Worm (Caenorhabditis elegans) whole organism, young adult: ENCODE measurements around the gene T21D12.14.

Experiments used
- C17E4.6 ChIP-seq: fragments of 200-800 bp; sonication (Bioruptor generic); IDR thresholded peaks from 2 replicates; pipeline ENCODE4 v1.3.6; 2022; ENCODE audit warnings: missing genetic modification reagents, missing genetic modification characterization, missing compliant biosample characterization
- F55B11.4 ChIP-seq: sonication (generic microtip); optimal IDR thresholded peaks from 2 replicates; lab custom pipeline; 2016; ENCODE audit warnings: missing compliant biosample characterization, missing genetic modification characterization, borderline replicate concordance; ENCODE audit not compliant: insufficient read depth
- F57C9.4 ChIP-seq: sonication (generic microtip); optimal IDR thresholded peaks from 2 replicates; lab custom pipeline; 2017; ENCODE audit warnings: mild to moderate bottlenecking, missing genetic modification characterization, missing compliant biosample characterization
- ama-1 ChIP-seq, 3 experiments: fragments of 150-350 bp in 1 of 3; sonication (generic microtip) in 2 of 3; optimal IDR thresholded peaks; 2 replicates each; lab custom pipeline; 2014 to 2018; ENCODE audit warnings: missing biosample characterization in 2 of 3, missing genetic modification characterization in 2 of 3, missing genetic modification reagents in 2 of 3
- lag-1 ChIP-seq: fragments of 200-800 bp; sonication (Bioruptor generic); IDR thresholded peaks from 2 replicates; pipeline ENCODE4 v1.3.6; 2022; ENCODE audit warnings: missing genetic modification reagents, missing genetic modification characterization, missing compliant biosample characterization
- lin-54 ChIP-seq: fragments of 200-800 bp; sonication (Bioruptor generic); optimal IDR thresholded peaks from 2 replicates; lab custom pipeline; 2018; ENCODE audit warnings: mild to moderate bottlenecking, missing genetic modification characterization, missing compliant biosample characterization
- snpc-4 ChIP-seq, 5 experiments: fragments of 150-350 bp in 1 of 5; sonication (generic microtip) in 4 of 5; optimal IDR thresholded peaks; 2 replicates each; lab custom pipeline; 2014 to 2018; ENCODE audit warnings: missing genetic modification characterization in 5 of 5, missing biosample characterization in 3 of 5, antibody characterized with exemption in 2 of 5, mild to moderate bottlenecking in 2 of 5, missing compliant biosample characterization in 2 of 5, missing genotype in 2 of 5, moderate library complexity in 2 of 5, missing genetic modification reagents in 1 of 5
- unc-62 ChIP-seq: fragments of 150-350 bp; optimal IDR thresholded peaks from 2 replicates; lab custom pipeline; 2014; ENCODE audit warnings: missing biosample characterization, missing genetic modification reagents, missing genetic modification characterization

- TF ChIP-seq F57C9.4 (tag; lab: Kevin White, UChicago) (no peak), F55B11.4 (tag; lab: Kevin White, UChicago) (no peak), lag-1 (GFP tag; lab: Robert Waterston, UW) (no peak), lin-54 (GFP tag; lab: Kevin White, UChicago) (no peak), snpc-4 (GFP tag; optimal IDR thresholded peaks at IDR 0.05; lab: Kevin White, UChicago) (no peak), snpc-4 (tag; optimal IDR thresholded peaks at IDR 0.05; lab: Kevin White, UChicago) (no peak), ama-1 (optimal IDR thresholded peaks at IDR 0.05; lab: Kevin White, UChicago) (no peak), ama-1 (GFP tag; optimal IDR thresholded peaks at IDR 0.05; lab: Kevin White, UChicago) (no peak), unc-62 (GFP tag; lab: Kevin White, UChicago) (no peak), C17E4.6 (GFP tag; lab: Robert Waterston, UW) (no peak)
Measured at ce11 chrIV:278284-278683, 9.6 kb downstream of the T21D12.14 start.
